Fruit fly (Drosophila melanogaster): ENCODE results near the gene fws.

Gene fws

DNA sequence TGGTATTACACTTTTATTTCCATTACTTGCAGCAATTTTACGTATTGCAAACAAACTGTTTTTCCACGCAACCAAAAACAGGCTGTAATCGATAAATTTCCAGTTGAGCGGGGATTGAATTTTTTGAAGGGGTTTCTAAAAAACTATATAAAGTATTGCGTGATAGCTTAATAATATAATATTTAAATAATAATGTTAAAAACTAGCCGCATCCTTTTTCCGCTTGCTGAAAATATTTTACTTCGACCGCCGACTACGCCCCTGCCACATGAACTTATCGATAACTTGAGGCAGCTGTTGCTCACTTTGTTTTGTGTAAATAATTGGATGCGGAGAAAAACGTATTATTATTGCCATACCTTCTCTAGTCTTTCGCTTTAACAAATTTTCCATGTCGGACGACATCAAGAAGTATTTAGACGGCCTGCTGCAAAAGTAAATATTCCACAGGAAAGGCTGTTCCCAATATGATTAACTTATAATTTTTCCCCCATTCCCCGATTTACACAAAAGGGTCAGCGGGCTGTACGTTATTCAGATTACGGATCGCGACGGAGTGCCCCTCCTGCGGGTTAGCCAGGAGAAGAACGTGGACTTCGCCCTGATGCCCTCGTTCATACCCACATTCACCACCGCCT, at the start of gene fws, which contains the start of gene Lamtor3 (continued):
- TF ChIP-seq grau (tag; optimal IDR thresholded peaks at IDR 0.05): peak; percentile 97
- TF ChIP-seq Asciz (GFP tag; optimal IDR thresholded peaks at IDR 0.05): peak; percentile 97
- TF ChIP-seq H2.0 (GFP tag; IDR thresholded peaks at IDR 0.05): peak; percentile 99
- TF ChIP-seq amos (GFP tag; IDR thresholded peaks at IDR 0.05; ENCODE audit: partially characterized antibody): no peak
- peak; percentile 62 for TF ChIP-seq NK7.1 (GFP tag; optimal IDR thresholded peaks at IDR 0.05)
- peak; percentile 94 for TF ChIP-seq CG11723 (GFP tag; optimal IDR thresholded peaks at IDR 0.05)
- peak; percentile 93 for TF ChIP-seq CG6854 (GFP tag; optimal IDR thresholded peaks at IDR 0.05)
- TF ChIP-seq NFAT (GFP tag; IDR thresholded peaks at IDR 0.05): peak; percentile 99
- peak; percentile 97 for TF ChIP-seq zfh2 (GFP tag; optimal IDR thresholded peaks at IDR 0.05)
- peak; percentile 95 for TF ChIP-seq CG12219 (GFP tag; optimal IDR thresholded peaks at IDR 0.05)
- peak; percentile 96 for TF ChIP-seq Spps (tag; optimal IDR thresholded peaks at IDR 0.05)
- TF ChIP-seq CTCF (GFP tag; optimal IDR thresholded peaks at IDR 0.05): peak; percentile 64
- TF ChIP-seq NC2α (GFP tag; optimal IDR thresholded peaks at IDR 0.05): peak; percentile 52
- TF ChIP-seq CG10654 (GFP tag; optimal IDR thresholded peaks at IDR 0.05): peak; percentile 96
- TF ChIP-seq Doc2 (GFP tag; IDR thresholded peaks at IDR 0.05): peak; percentile 95
- no peak for TF ChIP-seq sc (optimal IDR thresholded peaks at IDR 0.05)
- TF ChIP-seq sc (GFP tag; optimal IDR thresholded peaks at IDR 0.05): peak; percentile 98
- peak; percentile 98 for TF ChIP-seq zen (tag; optimal IDR thresholded peaks at IDR 0.05)
- TF ChIP-seq D19B (GFP tag; optimal IDR thresholded peaks at IDR 0.05): peak; percentile 96
- peak; percentile 70 for TF ChIP-seq TFAM (GFP tag; optimal IDR thresholded peaks at IDR 0.05)
- peak; percentile 80 for TF ChIP-seq CG16863 (GFP tag; optimal IDR thresholded peaks at IDR 0.05)
- TF ChIP-seq vvl (GFP tag; IDR thresholded peaks at IDR 0.05): peak; percentile 100
- TF ChIP-seq wek (GFP tag; optimal IDR thresholded peaks at IDR 0.05): peak; percentile 69
- TF ChIP-seq CG10543 (GFP tag; optimal IDR thresholded peaks at IDR 0.05): no peak
- peak; percentile 99 for TF ChIP-seq zfh1 (GFP tag; IDR thresholded peaks at IDR 0.05)
- TF ChIP-seq tgo (GFP tag; IDR thresholded peaks at IDR 0.05): peak; percentile 99
- TF ChIP-seq CG14014 (GFP tag; IDR thresholded peaks at IDR 0.05): peak; percentile 99
- no peak for TF ChIP-seq Trl (optimal IDR thresholded peaks at IDR 0.05)
- TF ChIP-seq Trl (GFP tag; optimal IDR thresholded peaks at IDR 0.05): peak; percentile 77
- TF ChIP-seq zf30C (GFP tag; optimal IDR thresholded peaks at IDR 0.05): no peak
- TF ChIP-seq al (GFP tag; IDR thresholded peaks at IDR 0.05): peak; percentile 99
- TF ChIP-seq crol (GFP tag; IDR thresholded peaks at IDR 0.05): peak; percentile 75
- peak; percentile 66 for TF ChIP-seq ftz-f1 (GFP tag; optimal IDR thresholded peaks at IDR 0.05)
- TF ChIP-seq CG12236 (GFP tag; optimal IDR thresholded peaks at IDR 0.05): peak; percentile 57
- peak; percentile 95 for TF ChIP-seq CG12769 (tag; optimal IDR thresholded peaks at IDR 0.05)
- peak; percentile 88 for TF ChIP-seq CG2116 (GFP tag; optimal IDR thresholded peaks at IDR 0.05)
- TF ChIP-seq Camta (GFP tag; optimal IDR thresholded peaks at IDR 0.05): peak; percentile 71
- TF ChIP-seq Optix (GFP tag; IDR thresholded peaks at IDR 0.05): peak; percentile 99
- no peak for TF ChIP-seq pros (GFP tag; optimal IDR thresholded peaks at IDR 0.05)
- peak; percentile 95 for TF ChIP-seq trem (tag; optimal IDR thresholded peaks at IDR 0.05)
- TF ChIP-seq fd64A (GFP tag; optimal IDR thresholded peaks at IDR 0.05): peak; percentile 93
- peak; percentile 75 for TF ChIP-seq bigmax (GFP tag; optimal IDR thresholded peaks at IDR 0.05)
- peak; percentile 96 for TF ChIP-seq jigr1 (GFP tag; IDR thresholded peaks at IDR 0.05)
- peak; percentile 86 for TF ChIP-seq tup (GFP tag; optimal IDR thresholded peaks at IDR 0.05)
- peak; percentile 98 for TF ChIP-seq fd3F (GFP tag; optimal IDR thresholded peaks at IDR 0.05)
- TF ChIP-seq CG9797 (GFP tag; optimal IDR thresholded peaks at IDR 0.05): peak; percentile 63
- TF ChIP-seq CG12155 (GFP tag; optimal IDR thresholded peaks at IDR 0.05): peak; percentile 96
- TF ChIP-seq CG34376 (GFP tag; optimal IDR thresholded peaks at IDR 0.05): peak; percentile 79
- TF ChIP-seq CG32767 (GFP tag; IDR thresholded peaks at IDR 0.05): peak; percentile 98
- peak; percentile 94 for TF ChIP-seq CG18476 (GFP tag; optimal IDR thresholded peaks at IDR 0.05)
- TF ChIP-seq Doc3 (GFP tag; IDR thresholded peaks at IDR 0.05; ENCODE audit: partially characterized antibody): peak; percentile 53; the same call in 2 of the 3 replicates

All from whole organism, embryonic.